Fruit fly (Drosophila melanogaster) whole organism, wandering third instar larva: ENCODE results near the gene Hr96.
A peak's percentile ranks its signal among the peaks of the same experiment; 100 is the strongest.

Source experiments
- Abd-B ChIP-seq: fragments of >200 bp; optimal IDR thresholded peaks from 2 replicates; lab custom pipeline; 2017; ENCODE audit warnings: missing biosample characterization, missing genetic modification characterization
- CG32264 ChIP-seq: fragments of 200-800 bp; sonication (Bioruptor generic); optimal IDR thresholded peaks from 2 replicates; lab custom pipeline; 2016; ENCODE audit warnings: missing biosample characterization, missing genetic modification characterization
- CG9705 ChIP-seq: fragments of 200-800 bp; sonication (Bioruptor generic); optimal IDR thresholded peaks from 2 replicates; lab custom pipeline; 2018; ENCODE audit warnings: missing biosample characterization, mild to moderate bottlenecking, missing genetic modification characterization
- Dfd ChIP-seq: fragments of >200 bp; optimal IDR thresholded peaks from 2 replicates; lab custom pipeline; 2017; ENCODE audit warnings: missing biosample characterization, missing genetic modification characterization
- Dif ChIP-seq: fragments of 200-275, 200-300 bp; sonication (Bioruptor generic); optimal IDR thresholded peaks from 2 replicates; lab custom pipeline; 2018; ENCODE audit warnings: missing biosample characterization, missing genetic modification characterization; ENCODE audit not compliant: partially characterized antibody
- GATAd ChIP-seq: sonication (Bioruptor generic); optimal IDR thresholded peaks from 2 replicates; lab custom pipeline; 2016; ENCODE audit warnings: missing biosample characterization, missing genetic modification characterization
- HLH106 ChIP-seq: fragments of 200-800 bp; optimal IDR thresholded peaks from 3 replicates; lab custom pipeline; 2019; ENCODE audit warnings: missing biosample characterization, mild to moderate bottlenecking, missing genetic modification characterization, moderate library complexity
- Hnf4 ChIP-seq: fragments of 200-800 bp; sonication (Bioruptor generic); optimal IDR thresholded peaks from 2 replicates; lab custom pipeline; 2016; ENCODE audit warnings: missing biosample characterization, mild to moderate bottlenecking, missing genetic modification characterization
- Hr78 ChIP-seq: fragments of >200 bp; optimal IDR thresholded peaks from 2 replicates; lab custom pipeline; 2017; ENCODE audit warnings: missing biosample characterization, missing genetic modification characterization
- Hr83 ChIP-seq: fragments of 200-300 bp; sonication (Bioruptor generic); optimal IDR thresholded peaks from 2 replicates; lab custom pipeline; 2016; ENCODE audit warnings: missing biosample characterization, mild to moderate bottlenecking, missing genetic modification characterization, moderate library complexity; ENCODE audit not compliant: poor library complexity, severe bottlenecking
- Jra ChIP-seq: sonication (Bioruptor generic); optimal IDR thresholded peaks from 2 replicates; lab custom pipeline; 2016; ENCODE audit warnings: missing biosample characterization, missing genetic modification characterization
- Mio ChIP-seq: sonication (Bioruptor generic); optimal IDR thresholded peaks from 2 replicates; lab custom pipeline; 2016; ENCODE audit warnings: missing biosample characterization, missing genetic modification characterization
- Myc ChIP-seq: fragments of >200 bp; optimal IDR thresholded peaks from 2 replicates; lab custom pipeline; 2017
- N ChIP-seq: fragments of >200 bp; optimal IDR thresholded peaks from 2 replicates; lab custom pipeline; 2018; ENCODE audit warnings: missing biosample characterization, missing external identifiers, missing genetic modification characterization
- OdsH ChIP-seq: fragments of 200-800 bp; sonication (Bioruptor generic); optimal IDR thresholded peaks from 2 replicates; lab custom pipeline; 2016; ENCODE audit warnings: missing biosample characterization, mild to moderate bottlenecking, missing genetic modification characterization
- Rel ChIP-seq, 2 experiments: fragments of 200-800 bp; sonication (Bioruptor generic) in 1 of 2; optimal IDR thresholded peaks; 2 replicates in 1 of 2; 3 replicates in 1 of 2; lab custom pipeline; 2016 to 2019; ENCODE audit warnings: mild to moderate bottlenecking in 2 of 2, missing biosample characterization in 2 of 2, missing genetic modification characterization in 2 of 2, moderate library complexity in 1 of 2
- Sp1 ChIP-seq: fragments of 200-800 bp; sonication (Bioruptor generic); optimal IDR thresholded peaks from 3 replicates; lab custom pipeline; 2019; ENCODE audit warnings: missing biosample characterization, mild to moderate bottlenecking, missing genetic modification characterization, moderate library complexity
- Vsx2 ChIP-seq: fragments of 200-300, 225-300 bp; sonication (Bioruptor generic); optimal IDR thresholded peaks from 2 replicates; lab custom pipeline; 2018; ENCODE audit warnings: missing biosample characterization, missing genetic modification characterization; ENCODE audit not compliant: partially characterized antibody
- br ChIP-seq: fragments of 200-800 bp; sonication (Bioruptor generic); optimal IDR thresholded peaks from 2 replicates; lab custom pipeline; 2016; ENCODE audit warnings: missing biosample characterization, missing genetic modification characterization
- dl ChIP-seq, 2 experiments: fragments of 175-275, 200-275 bp in 1 of 2; fragments of 200-275 bp in 1 of 2; sonication (Bioruptor generic); optimal IDR thresholded peaks; lab custom pipeline; 2018; ENCODE audit warnings: mild to moderate bottlenecking in 2 of 2, missing biosample characterization in 2 of 2, missing genetic modification characterization in 2 of 2, moderate library complexity in 2 of 2; ENCODE audit not compliant: partially characterized antibody in 2 of 2, insufficient read depth in 1 of 2
- dmrt93B ChIP-seq: fragments of 200-800 bp; sonication (Bioruptor generic); optimal IDR thresholded peaks from 2 replicates; lab custom pipeline; 2018; ENCODE audit warnings: missing biosample characterization, mild to moderate bottlenecking, missing genetic modification characterization
- ey ChIP-seq: fragments of 200-800 bp; sonication (Bioruptor generic); optimal IDR thresholded peaks from 2 replicates; lab custom pipeline; 2016; ENCODE audit warnings: missing biosample characterization, missing genetic modification characterization
- foxo ChIP-seq, 2 experiments: fragments of 200-800 bp; sonication (Bioruptor generic); optimal IDR thresholded peaks; 2 replicates in 1 of 2; 3 replicates in 1 of 2; lab custom pipeline; 2016 to 2017; ENCODE audit warnings: missing biosample characterization in 2 of 2, missing genetic modification characterization in 2 of 2
- fru ChIP-seq: fragments of 200-800 bp; sonication (Bioruptor generic); optimal IDR thresholded peaks from 3 replicates; lab custom pipeline; 2016; ENCODE audit warnings: missing biosample characterization, mild to moderate bottlenecking, missing genetic modification characterization
- jim ChIP-seq: fragments of 175-275, 200-325 bp; sonication (Bioruptor generic); optimal IDR thresholded peaks from 2 replicates; lab custom pipeline; 2016; ENCODE audit warnings: missing biosample characterization, mild to moderate bottlenecking, missing genetic modification characterization
- lola ChIP-seq: fragments of >200 bp; optimal IDR thresholded peaks from 2 replicates; lab custom pipeline; 2017; ENCODE audit warnings: missing biosample characterization, missing genetic modification characterization
- pan ChIP-seq: fragments of >200 bp; optimal IDR thresholded peaks from 2 replicates; lab custom pipeline; 2017
- psq ChIP-seq: fragments of 200-800 bp; sonication (Bioruptor generic); optimal IDR thresholded peaks from 3 replicates; lab custom pipeline; 2017; ENCODE audit warnings: missing biosample characterization, mild to moderate bottlenecking, missing genetic modification characterization, moderate library complexity
- sage ChIP-seq: fragments of 200-800 bp; sonication (Bioruptor generic); optimal IDR thresholded peaks from 2 replicates; lab custom pipeline; 2016; ENCODE audit warnings: missing biosample characterization, mild to moderate bottlenecking, missing genetic modification characterization
- sv ChIP-seq: fragments of 200-800 bp; sonication (Bioruptor generic); optimal IDR thresholded peaks from 3 replicates; lab custom pipeline; 2016; ENCODE audit warnings: missing biosample characterization, missing genetic modification characterization
- tai ChIP-seq: sonication (Bioruptor generic); optimal IDR thresholded peaks from 2 replicates; lab custom pipeline; 2016; ENCODE audit warnings: missing biosample characterization, missing genetic modification characterization
- usp ChIP-seq: fragments of >200 bp; optimal IDR thresholded peaks from 2 replicates; lab custom pipeline; 2017; ENCODE audit warnings: missing biosample characterization, missing genetic modification characterization
- woc ChIP-seq: sonication (Bioruptor generic); optimal IDR thresholded peaks from 2 replicates; lab custom pipeline; 2016; ENCODE audit warnings: missing biosample characterization, mild to moderate bottlenecking, missing genetic modification characterization

Hr96 gene

DNA sequence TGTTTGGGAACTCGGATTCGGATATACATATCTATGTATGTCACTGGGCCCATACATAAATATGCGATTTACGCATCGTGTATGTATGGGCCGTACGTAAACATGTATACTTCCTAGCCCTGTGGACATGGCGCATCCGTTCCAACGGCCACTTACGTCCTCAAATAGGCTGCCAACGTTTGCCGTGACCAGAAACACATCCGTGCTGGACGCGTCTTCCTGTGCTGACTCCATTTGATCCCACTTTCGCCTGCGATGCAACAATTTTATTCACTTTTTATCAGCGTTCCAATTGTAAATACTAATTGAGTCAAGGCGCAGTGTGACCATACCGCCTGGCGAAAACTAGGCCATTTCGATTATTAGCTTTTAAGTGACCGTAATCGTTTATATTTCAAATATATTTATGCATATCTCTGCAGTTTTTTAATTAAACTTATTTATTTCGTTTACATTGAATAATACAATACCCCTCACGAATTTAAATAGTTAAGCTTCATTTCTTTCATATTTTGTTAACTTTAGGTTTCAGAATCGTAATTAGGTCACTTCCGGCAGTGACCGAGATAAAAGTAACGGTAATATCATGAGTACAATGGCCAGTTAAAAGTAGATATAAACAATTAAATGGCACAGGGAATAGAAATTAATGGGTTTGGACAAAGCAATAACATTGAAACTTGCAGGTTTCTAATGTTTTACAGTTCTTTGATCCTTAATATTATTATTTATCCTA is 19.9 kb downstream of the Hr96 start, which contains the start of gene 5PtaseI:
5PtaseI (minus strand) TSS at position 336 of the 736 bp plus-strand sequence.
- no peak for TF ChIP-seq ey (GFP tag; lab: Kevin White, UChicago)
- no peak for TF ChIP-seq Hr78
- TF ChIP-seq Dfd (GFP tag; lab: Kevin White, UChicago): no peak
- no peak for TF ChIP-seq Mio
- no peak for TF ChIP-seq GATAd (GFP tag; lab: Kevin White, UChicago)
- no peak for TF ChIP-seq Hnf4 (GFP tag; lab: Kevin White, UChicago)
- TF ChIP-seq CG9705: no peak

DNA sequence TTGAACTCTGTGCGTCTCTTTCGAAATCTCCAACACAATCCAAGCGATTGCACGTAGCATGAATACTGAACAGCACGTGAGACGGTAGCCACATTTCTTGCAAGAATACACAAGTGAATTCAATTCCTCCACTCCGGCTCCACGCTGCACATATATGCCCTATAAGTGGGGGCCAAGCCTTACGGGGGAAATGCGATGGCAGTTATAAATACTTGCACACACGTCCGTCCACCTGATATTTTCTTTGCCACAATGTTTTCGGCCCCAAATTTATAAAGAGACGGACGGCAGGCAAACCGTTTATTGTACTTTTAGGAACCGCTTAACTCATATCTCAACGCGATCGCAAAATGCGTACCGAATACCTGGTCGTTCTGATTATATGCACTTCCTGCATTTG is 21.0 kb downstream of the Hr96 start, which contains the start of gene CG11786:
CG11786 (plus strand) TSS at position 301 of the 400 bp plus-strand sequence.
- TF ChIP-seq CG9705 (no peak), N (GFP tag; lab: Kevin White, UChicago) (no peak), tai (no peak), OdsH (no peak), HLH106 (no peak), Dfd (GFP tag; lab: Kevin White, UChicago) (no peak), Vsx2 (GFP tag; lab: Kevin White, UChicago) (no peak), fru (no peak), Mio (no peak), CG32264 (no peak)

DNA sequence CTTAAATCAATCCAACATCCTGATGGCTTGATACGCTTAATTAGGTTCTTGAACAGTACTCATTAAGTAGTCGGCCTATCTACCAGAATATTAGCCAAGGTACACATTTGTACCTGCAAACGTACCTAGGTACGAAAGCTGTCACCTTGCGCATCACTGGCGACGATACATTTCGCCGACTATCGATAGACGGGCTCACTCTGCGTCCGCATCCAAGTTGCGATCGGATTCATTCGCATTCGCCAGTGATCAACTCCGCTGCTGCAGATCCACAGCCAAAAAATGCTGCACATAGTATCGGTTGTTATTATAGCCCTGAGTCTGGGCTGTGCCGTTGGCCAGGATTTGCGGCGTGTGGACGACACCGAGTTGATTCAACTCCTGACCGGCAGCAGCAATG is 22.5 kb downstream of the Hr96 start, which contains the start of gene CG11790:
CG11790 (plus strand) TSS at position 203 of the 400 bp plus-strand sequence.
- TF ChIP-seq Dif (GFP tag; lab: Kevin White, UChicago) (no peak), usp (GFP tag; lab: Kevin White, UChicago) (no peak), Rel (GFP tag; optimal IDR thresholded peaks at IDR 0.05; lab: Kevin White, UChicago) (no peak), Rel (tag; optimal IDR thresholded peaks at IDR 0.05; lab: Kevin White, UChicago) (no peak), psq (GFP tag; lab: Kevin White, UChicago) (no peak), N (GFP tag; lab: Kevin White, UChicago) (no peak), fru (no peak), Jra (peak; percentile 31), CG32264 (no peak), woc (GFP tag; lab: Kevin White, UChicago) (peak; percentile 90), Sp1 (GFP tag; lab: Kevin White, UChicago) (no peak), Hnf4 (GFP tag; lab: Kevin White, UChicago) (no peak), Myc (lab: Kevin White, UChicago) (peak; percentile 92), jim (GFP tag; lab: Kevin White, UChicago) (no peak), dl (GFP tag; optimal IDR thresholded peaks at IDR 0.05; lab: Kevin White, UChicago; ENCODE audit: insufficient read depth in 1 of 2, partially characterized antibody in 2 of 2) (no peak), HLH106 (no peak), foxo (GFP tag; optimal IDR thresholded peaks at IDR 0.05; lab: Kevin White, UChicago) (no peak), sage (GFP tag; lab: Kevin White, UChicago) (no peak), lola (GFP tag; lab: Kevin White, UChicago) (no peak), Dfd (GFP tag; lab: Kevin White, UChicago) (no peak), pan (no peak), Hr83 (GFP tag; lab: Kevin White, UChicago) (peak; percentile 19), Vsx2 (GFP tag; lab: Kevin White, UChicago) (no peak), GATAd (GFP tag; lab: Kevin White, UChicago) (no peak), sv (GFP tag; lab: Kevin White, UChicago) (no peak), OdsH (no peak)

DNA sequence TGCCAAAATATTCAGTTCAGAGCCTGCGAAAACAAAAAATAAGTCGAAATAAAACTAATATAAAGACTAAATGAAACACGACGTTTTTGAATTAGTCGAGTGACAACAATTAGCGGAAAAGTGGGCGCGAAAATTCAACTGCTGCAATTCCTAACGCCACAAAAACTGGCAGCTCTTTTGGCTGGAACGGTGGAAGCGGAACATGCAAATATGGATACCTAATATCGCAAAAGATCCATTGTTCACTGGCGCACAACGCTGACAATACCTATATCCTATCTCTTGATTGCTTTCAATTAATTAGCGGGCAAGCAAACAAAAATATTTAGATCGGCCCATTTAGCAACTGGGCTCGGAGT is 24.3 kb downstream of the Hr96 start, which contains the start of gene CG11791:
CG11791 (plus strand) TSS at position 234 of the 359 bp plus-strand sequence.
- TF ChIP-seq Myc (lab: Kevin White, UChicago) (peak; percentile 46), dmrt93B (GFP tag; lab: Kevin White, UChicago) (no peak), pan (no peak), psq (GFP tag; lab: Kevin White, UChicago) (no peak), Abd-B (no peak), br (GFP tag; lab: Kevin White, UChicago) (no peak)
